Worm (Caenorhabditis elegans) whole organism, L1 larva: Measurements from ENCODE around the gene tba-4.

ENCODE experiments used
- C04F5.9 ChIP-seq: sonication (generic microtip); optimal IDR thresholded peaks from 2 replicates; lab custom pipeline; 2016; ENCODE audit warnings: missing genetic modification characterization, missing compliant biosample characterization
- C34B4.2 ChIP-seq: sonication (generic microtip); optimal IDR thresholded peaks from 2 replicates; lab custom pipeline; 2017; ENCODE audit warnings: mild to moderate bottlenecking, missing genetic modification characterization, missing compliant biosample characterization
- F16B12.6 ChIP-seq: fragments of 150-350 bp; optimal IDR thresholded peaks from 2 replicates; lab custom pipeline; 2014; ENCODE audit warnings: missing biosample characterization, missing genetic modification characterization
- Y116A8C.19 ChIP-seq: sonication (generic microtip); optimal IDR thresholded peaks from 2 replicates; lab custom pipeline; 2016; ENCODE audit warnings: missing compliant biosample characterization, missing genetic modification characterization, borderline replicate concordance
- alr-1 ChIP-seq: fragments of 200-800 bp; sonication (Bioruptor generic); optimal IDR thresholded peaks from 2 replicates; lab custom pipeline; 2018; ENCODE audit warnings: borderline replicate concordance, mild to moderate bottlenecking, missing genetic modification characterization, missing compliant biosample characterization
- blmp-1 ChIP-seq: fragments of 150-350 bp; optimal IDR thresholded peaks from 2 replicates; lab custom pipeline; 2014; ENCODE audit warnings: missing biosample characterization, missing genetic modification characterization
- ceh-8 ChIP-seq: fragments of 200-800 bp; sonication (Bioruptor generic); optimal IDR thresholded peaks from 2 replicates; lab custom pipeline; 2018; ENCODE audit warnings: mild to moderate bottlenecking, missing genetic modification characterization, moderate library complexity, missing compliant biosample characterization
- ceh-82 ChIP-seq, 3 experiments: fragments of 150-350 bp in 1 of 3; sonication (generic microtip) in 2 of 3; optimal IDR thresholded peaks; 2 replicates each; lab custom pipeline; 2014 to 2017; ENCODE audit warnings: missing biosample characterization in 3 of 3, missing genetic modification characterization in 3 of 3
- dpl-1 ChIP-seq, 3 experiments: fragments of 150-350 bp in 2 of 3; sonication (generic microtip) in 1 of 3; optimal IDR thresholded peaks; 2 replicates each; lab custom pipeline; 2014 to 2017; ENCODE audit warnings: missing biosample characterization in 3 of 3, missing genetic modification characterization in 3 of 3, missing genetic modification reagents in 3 of 3
- efl-1 ChIP-seq, 4 experiments: fragments of 150-350 bp; optimal IDR thresholded peaks in 3 of 4; peaks in 1 of 4; 1 replicate in 1 of 4; 2 replicates in 3 of 4; lab custom pipeline; 2014; ENCODE audit warnings: missing biosample characterization in 2 of 4, missing genetic modification characterization in 2 of 4, missing genetic modification reagents in 2 of 4
- efl-3 ChIP-seq: fragments of 200-800 bp; sonication (Bioruptor generic); optimal IDR thresholded peaks from 2 replicates; lab custom pipeline; 2018; ENCODE audit warnings: mild to moderate bottlenecking, missing genetic modification characterization, missing compliant biosample characterization
- egl-27 ChIP-seq, 2 experiments: fragments of 150-350 bp in 1 of 2; sonication (generic microtip); optimal IDR thresholded peaks; 3 replicates each; lab custom pipeline; 2017 to 2018; ENCODE audit warnings: missing biosample characterization in 2 of 2, missing genetic modification characterization in 2 of 2, missing genetic modification reagents in 2 of 2
- elt-2 ChIP-seq: sonication (generic microtip); optimal IDR thresholded peaks from 2 replicates; lab custom pipeline; 2016; ENCODE audit warnings: missing genetic modification characterization, mild to moderate bottlenecking, inconsistent platforms, missing compliant biosample characterization, missing genetic modification reagents
- elt-3 ChIP-seq, 6 experiments: fragments of 150-350 bp in 1 of 6; sonication (generic microtip); optimal IDR thresholded peaks; 2 replicates each; lab custom pipeline; 2017 to 2018; ENCODE audit warnings: missing biosample characterization in 6 of 6, missing genetic modification characterization in 6 of 6, inconsistent platforms in 1 of 6
- fkh-4 ChIP-seq: sonication (generic microtip); optimal IDR thresholded peaks from 2 replicates; lab custom pipeline; 2016; ENCODE audit warnings: missing compliant biosample characterization, missing genetic modification characterization, borderline replicate concordance
- hlh-4 ChIP-seq: sonication (generic microtip); optimal IDR thresholded peaks from 2 replicates; lab custom pipeline; 2016; ENCODE audit warnings: mild to moderate bottlenecking, missing genetic modification characterization, missing compliant biosample characterization
- hpl-2 ChIP-seq: fragments of 150-350 bp; optimal IDR thresholded peaks from 2 replicates; lab custom pipeline; 2014; ENCODE audit warnings: missing biosample characterization, missing genetic modification reagents, missing genetic modification characterization
- irx-1 ChIP-seq: sonication (generic microtip); optimal IDR thresholded peaks from 2 replicates; lab custom pipeline; 2016; ENCODE audit warnings: missing genetic modification characterization, missing compliant biosample characterization
- jun-1 ChIP-seq: fragments of 150-350 bp; optimal IDR thresholded peaks from 2 replicates; lab custom pipeline; 2014; ENCODE audit warnings: missing biosample characterization, missing genetic modification reagents, missing genetic modification characterization
- lin-13 ChIP-seq: fragments of 150-350 bp; optimal IDR thresholded peaks from 2 replicates; lab custom pipeline; 2014; ENCODE audit warnings: missing biosample characterization, missing genetic modification reagents, missing genetic modification characterization
- lin-14 ChIP-seq: fragments of 200-800 bp; sonication (Bioruptor generic); optimal IDR thresholded peaks from 2 replicates; lab custom pipeline; 2018; ENCODE audit warnings: mild to moderate bottlenecking, missing genetic modification characterization, moderate library complexity, missing compliant biosample characterization
- lin-15B ChIP-seq: fragments of 150-350 bp; sonication (generic microtip); optimal IDR thresholded peaks from 3 replicates; lab custom pipeline; 2014; ENCODE audit warnings: missing biosample characterization, missing genetic modification characterization
- lin-35 ChIP-seq, 2 experiments: fragments of 150-350 bp; optimal IDR thresholded peaks; 2 replicates each; lab custom pipeline; 2014; ENCODE audit warnings: missing biosample characterization in 2 of 2, missing genetic modification characterization in 2 of 2, missing genetic modification reagents in 2 of 2
- lin-39 ChIP-seq: fragments of 150-350 bp; optimal IDR thresholded peaks from 2 replicates; lab custom pipeline; 2014; ENCODE audit warnings: missing biosample characterization, missing genetic modification reagents, missing genetic modification characterization
- mdl-1 ChIP-seq, 2 experiments: fragments of 150-350 bp; optimal IDR thresholded peaks; 2 replicates each; lab custom pipeline; 2014 to 2017; ENCODE audit warnings: missing biosample characterization in 2 of 2, missing genetic modification characterization in 2 of 2, inconsistent platforms in 1 of 2
- mef-2 ChIP-seq: fragments of 150-350 bp; optimal IDR thresholded peaks from 2 replicates; lab custom pipeline; 2014; ENCODE audit warnings: missing biosample characterization, missing genetic modification characterization
- nhr-19 ChIP-seq: fragments of 200-800 bp; sonication (Bioruptor generic); conservative IDR thresholded peaks from 2 replicates; pipeline ENCODE4 v1.3.6; 2022; ENCODE audit warnings: missing genetic modification characterization, missing compliant biosample characterization
- nhr-20 ChIP-seq: sonication (generic microtip); optimal IDR thresholded peaks from 2 replicates; lab custom pipeline; 2016; ENCODE audit warnings: mild to moderate bottlenecking, missing genetic modification characterization, missing compliant biosample characterization
- nhr-71 ChIP-seq: sonication (generic microtip); optimal IDR thresholded peaks from 2 replicates; lab custom pipeline; 2016; ENCODE audit warnings: mild to moderate bottlenecking, missing genetic modification characterization, moderate library complexity, missing compliant biosample characterization
- nhr-77 ChIP-seq: fragments of 150-350 bp; optimal IDR thresholded peaks from 2 replicates; lab custom pipeline; 2014; ENCODE audit warnings: missing biosample characterization, missing genetic modification characterization
- nhr-84 ChIP-seq: sonication (generic microtip); optimal IDR thresholded peaks from 2 replicates; lab custom pipeline; 2017; ENCODE audit warnings: missing biosample characterization, missing genetic modification characterization
- nhr-85 ChIP-seq: sonication (generic microtip); peaks from one replicate; lab custom pipeline; 2016; ENCODE audit warnings: missing genetic modification characterization, inconsistent platforms, missing compliant biosample characterization
- nhr-90 ChIP-seq: sonication (generic microtip); optimal IDR thresholded peaks from 2 replicates; lab custom pipeline; 2016; ENCODE audit warnings: mild to moderate bottlenecking, missing genetic modification characterization, missing compliant biosample characterization; ENCODE audit not compliant: poor library complexity
- pag-3 ChIP-seq: sonication (generic microtip); optimal IDR thresholded peaks from 2 replicates; lab custom pipeline; 2017; ENCODE audit warnings: missing genetic modification characterization, mild to moderate bottlenecking, missing compliant biosample characterization, antibody characterized with exemption, borderline replicate concordance; ENCODE audit not compliant: insufficient read depth
- pax-3 ChIP-seq: fragments of 200-800 bp; sonication (Bioruptor generic); optimal IDR thresholded peaks from 2 replicates; lab custom pipeline; 2018; ENCODE audit warnings: mild to moderate bottlenecking, missing genetic modification characterization, moderate library complexity, missing compliant biosample characterization
- snpc-4 ChIP-seq: fragments of 150-350 bp; optimal IDR thresholded peaks from 2 replicates; lab custom pipeline; 2014; ENCODE audit warnings: missing biosample characterization, missing genetic modification characterization
- sox-4 ChIP-seq: sonication (generic microtip); optimal IDR thresholded peaks from 2 replicates; lab custom pipeline; 2016; ENCODE audit warnings: missing genetic modification characterization, missing compliant biosample characterization
- sup-37 ChIP-seq: fragments of 200-800 bp; sonication (Bioruptor generic); optimal IDR thresholded peaks from 2 replicates; lab custom pipeline; 2018; ENCODE audit warnings: mild to moderate bottlenecking, missing genetic modification characterization, missing compliant biosample characterization
- swsn-7 ChIP-seq: sonication (generic microtip); optimal IDR thresholded peaks from 2 replicates; lab custom pipeline; 2016; ENCODE audit warnings: missing genetic modification characterization, missing compliant biosample characterization
- unc-130 ChIP-seq: fragments of 150-350 bp; optimal IDR thresholded peaks from 2 replicates; lab custom pipeline; 2017; ENCODE audit warnings: missing biosample characterization, missing genetic modification characterization, inconsistent platforms
- unc-62 ChIP-seq: fragments of 150-350 bp; optimal IDR thresholded peaks from 2 replicates; lab custom pipeline; 2014; ENCODE audit warnings: missing biosample characterization, missing genetic modification reagents, missing genetic modification characterization
- unc-86 ChIP-seq: sonication (generic microtip); optimal IDR thresholded peaks from 2 replicates; lab custom pipeline; 2016; ENCODE audit warnings: missing genetic modification characterization, missing compliant biosample characterization
- unc-98 ChIP-seq: fragments of 200-800 bp; sonication (Bioruptor generic); IDR thresholded peaks from 2 replicates; pipeline ENCODE4 v1.3.6; 2022; ENCODE audit warnings: missing genetic modification characterization, missing compliant biosample characterization
- zag-1 ChIP-seq: fragments of 150-350 bp; optimal IDR thresholded peaks from 2 replicates; lab custom pipeline; 2014; ENCODE audit warnings: missing biosample characterization, missing genetic modification characterization
- zip-4 ChIP-seq: fragments of 200-800 bp; sonication (Bioruptor generic); optimal IDR thresholded peaks from 2 replicates; lab custom pipeline; 2018; ENCODE audit warnings: mild to moderate bottlenecking, missing genetic modification characterization, moderate library complexity, missing compliant biosample characterization
- ztf-4 ChIP-seq: fragments of 150-350 bp; optimal IDR thresholded peaks from 2 replicates; lab custom pipeline; 2014; ENCODE audit warnings: missing biosample characterization, missing genetic modification characterization

tba-4 gene

ce11 chrII:10918293-10918756 is at the start of gene tba-4:
Gene tba-4, plus strand, starts transcription at chrII:10918706.
- TF ChIP-seq mef-2 (tag; lab: Kevin White, UChicago): no peak
- TF ChIP-seq efl-1 (optimal IDR thresholded peaks at IDR 0.05; lab: Kevin White, UChicago): no peak
- TF ChIP-seq efl-1 (GFP tag; optimal IDR thresholded peaks at IDR 0.05 in 1 of 2; lab: Kevin White, UChicago): peak in 1 of 2 experiments; percentile 61
- TF ChIP-seq lin-14 (GFP tag; lab: Kevin White, UChicago): peak; percentile 32
- peak; percentile 35 for TF ChIP-seq blmp-1
- TF ChIP-seq lin-15B (tag; lab: Kevin White, UChicago): no peak

- TF ChIP-seq jun-1 (tag; lab: Kevin White, UChicago): no peak
- no peak for TF ChIP-seq hlh-4
- no peak for TF ChIP-seq lin-35 (GFP tag; optimal IDR thresholded peaks at IDR 0.05; lab: Kevin White, UChicago)
- TF ChIP-seq lin-39 (tag; lab: Kevin White, UChicago): no peak
- no peak for TF ChIP-seq zip-4 (GFP tag; lab: Kevin White, UChicago)
- no peak for TF ChIP-seq nhr-19 (GFP tag; lab: Robert Waterston, UW)
- TF ChIP-seq C34B4.2: no peak
- no peak for TF ChIP-seq pax-3 (tag; lab: Kevin White, UChicago)
- no peak for TF ChIP-seq swsn-7 (tag; lab: Kevin White, UChicago)
- no peak for TF ChIP-seq blmp-1
- TF ChIP-seq sox-4: no peak
Measured at ce11 chrII:10870698-10871097, 47.8 kb upstream of the tba-4 start.

- TF ChIP-seq pag-3 (tag; lab: Kevin White, UChicago) (no peak), nhr-85 (peak; percentile 91), C04F5.9 (peak; percentile 99), jun-1 (tag; lab: Kevin White, UChicago) (peak; percentile 0), efl-3 (GFP tag; lab: Kevin White, UChicago) (no peak), ceh-82 (tag; optimal IDR thresholded peaks at IDR 0.05; lab: Kevin White, UChicago) (peak; percentile 70 to 80 (median 80)), nhr-20 (tag; lab: Kevin White, UChicago) (peak; percentile 90), lin-15B (tag; lab: Kevin White, UChicago) (peak; percentile 81), lin-39 (tag; lab: Kevin White, UChicago) (peak; percentile 30), efl-1 (optimal IDR thresholded peaks at IDR 0.05; lab: Kevin White, UChicago) (peak; percentile 85 to 87), efl-1 (GFP tag; optimal IDR thresholded peaks at IDR 0.05 in 1 of 2; lab: Kevin White, UChicago) (peak; percentile 80 to 97), nhr-77 (peak; percentile 60), sup-37 (GFP tag; lab: Kevin White, UChicago) (no peak), irx-1 (peak; percentile 86), nhr-71 (tag; lab: Kevin White, UChicago) (peak; percentile 92), fkh-4 (peak; percentile 83), lin-13 (GFP tag; lab: Kevin White, UChicago) (peak; percentile 68), snpc-4 (peak; percentile 42), elt-2 (peak; percentile 45), dpl-1 (GFP tag; optimal IDR thresholded peaks at IDR 0.05; lab: Kevin White, UChicago) (peak; percentile 75 to 85 (median 80)), zag-1 (tag; lab: Kevin White, UChicago) (no peak), ztf-4 (no peak), swsn-7 (tag; lab: Kevin White, UChicago) (peak; percentile 85), mdl-1 (tag; optimal IDR thresholded peaks at IDR 0.05; lab: Kevin White, UChicago) (peak in 1 of 2 experiments; percentile 76), elt-3 (tag; optimal IDR thresholded peaks at IDR 0.05; lab: Kevin White, UChicago) (peak in 2 of 6 experiments; percentile 39 to 80), sox-4 (peak; percentile 54), pax-3 (tag; lab: Kevin White, UChicago) (peak; percentile 71), unc-98 (peak; percentile 71), unc-62 (GFP tag; lab: Kevin White, UChicago) (no peak), unc-130 (tag; lab: Kevin White, UChicago) (peak; percentile 89), unc-86 (tag; lab: Kevin White, UChicago) (peak; percentile 77), egl-27 (tag; optimal IDR thresholded peaks at IDR 0.05; lab: Kevin White, UChicago) (no peak), F16B12.6 (tag; lab: Kevin White, UChicago) (peak; percentile 59), hpl-2 (GFP tag; lab: Kevin White, UChicago) (no peak), nhr-84 (no peak), nhr-90 (tag; lab: Kevin White, UChicago) (peak; percentile 86), Y116A8C.19 (no peak), ceh-8 (GFP tag; lab: Kevin White, UChicago) (peak; percentile 6), alr-1 (no peak)
Measured at ce11 chrII:10872541-10872940, 46.0 kb upstream of the tba-4 start, which contains the start of the genes cyn-4 and copz-1. Gene cyn-4, minus strand, starts transcription at chrII:10872611. Gene copz-1, plus strand, starts transcription at chrII:10872879.
